Worm (Caenorhabditis elegans): Measurements from ENCODE around the gene F36F12.7.

Gene F36F12.7

DNA sequence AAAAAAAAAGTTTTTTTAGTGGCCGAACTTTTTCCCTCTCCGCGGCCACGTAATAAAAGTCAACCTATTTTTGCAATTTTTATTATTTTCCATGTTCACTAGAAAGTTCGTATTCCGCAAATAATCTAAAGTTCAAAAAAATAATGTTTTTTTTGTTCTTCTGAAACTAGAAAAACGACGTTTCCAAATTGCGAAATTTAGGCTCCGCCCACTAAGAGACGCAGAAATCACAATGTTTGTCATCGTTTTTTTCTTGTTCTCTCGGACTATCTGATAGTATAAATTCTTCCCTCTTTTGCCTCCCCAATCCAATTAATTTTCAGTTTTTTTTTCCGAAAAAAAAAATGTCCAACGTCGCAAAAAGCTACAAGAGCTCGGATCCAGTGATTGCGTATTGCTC, 41.8 kb upstream of the F36F12.7 start, which contains the start of gene comt-3:
comt-3 (plus strand) TSS at position 214 of the 400 bp plus-strand sequence.
- TF ChIP-seq scrt-1 (GFP tag; IDR thresholded peaks at IDR 0.05) (no peak), B0310.2 (tag; optimal IDR thresholded peaks at IDR 0.05) (no peak), tra-4 (tag; optimal IDR thresholded peaks at IDR 0.05) (no peak), ceh-36 (tag; optimal IDR thresholded peaks at IDR 0.05) (no peak), aly-1 (tag; optimal IDR thresholded peaks at IDR 0.05) (no peak), hnd-1 (tag; optimal IDR thresholded peaks at IDR 0.05) (no peak), hmg-4 (GFP tag; optimal IDR thresholded peaks at IDR 0.05) (no peak), tbx-37 (GFP tag; conservative IDR thresholded peaks at IDR 0.05) (no peak), ama-1 (optimal IDR thresholded peaks at IDR 0.05) (no peak), ceh-13 (GFP tag; optimal IDR thresholded peaks at IDR 0.05) (no peak), pes-1 (GFP tag; IDR thresholded peaks at IDR 0.05) (no peak), sea-1 (GFP tag; conservative IDR thresholded peaks at IDR 0.05) (no peak), F13C5.2 (tag; optimal IDR thresholded peaks at IDR 0.05) (no peak), ets-7 (tag; optimal IDR thresholded peaks at IDR 0.05) (no peak), flt-1 (GFP tag; IDR thresholded peaks at IDR 0.05) (no peak), tbx-11 (GFP tag; IDR thresholded peaks at IDR 0.05) (no peak)

- TF ChIP-seq ceh-36 (tag; optimal IDR thresholded peaks at IDR 0.05): no peak
- no peak for TF ChIP-seq F13C5.2 (tag; optimal IDR thresholded peaks at IDR 0.05)
- no peak for TF ChIP-seq hmg-4 (GFP tag; optimal IDR thresholded peaks at IDR 0.05)
- no peak for TF ChIP-seq scrt-1 (GFP tag; IDR thresholded peaks at IDR 0.05)
- TF ChIP-seq tra-4 (tag; optimal IDR thresholded peaks at IDR 0.05): no peak
- no peak for TF ChIP-seq hnd-1 (tag; optimal IDR thresholded peaks at IDR 0.05)
- TF ChIP-seq flt-1 (GFP tag; IDR thresholded peaks at IDR 0.05): no peak
- TF ChIP-seq ama-1 (optimal IDR thresholded peaks at IDR 0.05): no peak
- no peak for TF ChIP-seq pes-1 (GFP tag; IDR thresholded peaks at IDR 0.05)
- TF ChIP-seq tbx-37 (GFP tag; conservative IDR thresholded peaks at IDR 0.05): no peak
- TF ChIP-seq ets-7 (tag; optimal IDR thresholded peaks at IDR 0.05): no peak
- no peak for TF ChIP-seq aly-1 (tag; optimal IDR thresholded peaks at IDR 0.05)
- no peak for TF ChIP-seq B0310.2 (tag; optimal IDR thresholded peaks at IDR 0.05)
- no peak for TF ChIP-seq hmbx-1 (tag; optimal IDR thresholded peaks at IDR 0.05)
- no peak for TF ChIP-seq ceh-13 (GFP tag; optimal IDR thresholded peaks at IDR 0.05)
- TF ChIP-seq tbx-11 (GFP tag; IDR thresholded peaks at IDR 0.05): no peak
- TF ChIP-seq sea-1 (GFP tag; conservative IDR thresholded peaks at IDR 0.05): no peak
Observed at ce11 chrV:2066780-2067179, 32.4 kb upstream of the F36F12.7 start, which contains the start of gene nhr-86. nhr-86 (minus strand) TSS chrV:2066850.

- TF ChIP-seq F13C5.2 (tag; optimal IDR thresholded peaks at IDR 0.05) (no peak), ceh-13 (GFP tag; optimal IDR thresholded peaks at IDR 0.05) (no peak), tbx-11 (GFP tag; IDR thresholded peaks at IDR 0.05) (no peak), hnd-1 (tag; optimal IDR thresholded peaks at IDR 0.05) (no peak), hmbx-1 (tag; optimal IDR thresholded peaks at IDR 0.05) (no peak), pes-1 (GFP tag; IDR thresholded peaks at IDR 0.05) (no peak), ama-1 (optimal IDR thresholded peaks at IDR 0.05) (no peak), aly-1 (tag; optimal IDR thresholded peaks at IDR 0.05) (no peak), hmg-4 (GFP tag; optimal IDR thresholded peaks at IDR 0.05) (no peak), ceh-36 (tag; optimal IDR thresholded peaks at IDR 0.05) (no peak), tbx-37 (GFP tag; conservative IDR thresholded peaks at IDR 0.05) (no peak), ets-7 (tag; optimal IDR thresholded peaks at IDR 0.05) (no peak), sea-1 (GFP tag; conservative IDR thresholded peaks at IDR 0.05) (no peak)
Observed at ce11 chrV:2067419-2067818, 31.7 kb upstream of the F36F12.7 start.

- TF ChIP-seq hmg-4 (GFP tag; optimal IDR thresholded peaks at IDR 0.05) (no peak), ets-7 (tag; optimal IDR thresholded peaks at IDR 0.05) (no peak), hnd-1 (tag; optimal IDR thresholded peaks at IDR 0.05) (no peak), ceh-13 (GFP tag; optimal IDR thresholded peaks at IDR 0.05) (no peak), F13C5.2 (tag; optimal IDR thresholded peaks at IDR 0.05) (no peak), flt-1 (GFP tag; IDR thresholded peaks at IDR 0.05) (no peak), B0310.2 (tag; optimal IDR thresholded peaks at IDR 0.05) (no peak)
Observed at ce11 chrV:2067985-2068499, 31.1 kb upstream of the F36F12.7 start, which contains the start of gene lbp-9. lbp-9 (plus strand) TSS chrV:2068449.

DNA sequence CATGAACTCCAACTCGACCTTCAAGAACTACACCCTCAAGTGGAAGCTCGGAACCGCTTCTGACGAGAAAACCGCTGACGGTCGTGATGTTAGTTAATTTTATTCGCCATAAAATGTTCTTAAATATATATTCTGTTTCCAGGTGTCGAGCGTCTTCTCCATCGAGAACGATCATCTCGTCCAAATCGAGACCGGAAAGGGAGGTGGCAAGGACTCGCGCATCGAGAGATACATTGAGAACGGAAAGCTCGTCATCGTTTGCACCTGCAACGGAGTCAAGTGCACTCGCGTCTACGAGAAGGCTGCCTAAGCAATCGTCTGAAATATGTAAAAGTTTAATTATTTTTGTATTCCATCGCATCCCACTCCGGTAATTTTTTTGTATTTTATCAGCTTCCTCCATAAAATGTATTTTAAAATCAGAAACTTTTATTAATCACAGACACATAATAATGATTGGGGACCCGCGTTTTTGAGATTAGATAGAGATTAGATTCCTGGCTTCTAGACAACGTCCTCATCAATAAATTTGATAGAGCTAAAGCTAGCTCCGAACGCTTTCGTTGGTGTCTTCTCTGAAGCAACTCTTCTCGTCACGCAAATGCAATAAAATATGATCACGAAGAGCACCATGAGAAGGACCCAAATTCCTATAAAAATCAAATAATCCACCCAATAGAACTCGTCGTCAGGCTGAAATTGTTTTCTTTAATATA, 30.3 kb upstream of the F36F12.7 start:
- TF ChIP-seq flt-1 (GFP tag; IDR thresholded peaks at IDR 0.05) (no peak), tbx-11 (GFP tag; IDR thresholded peaks at IDR 0.05) (no peak), B0310.2 (tag; optimal IDR thresholded peaks at IDR 0.05) (no peak), ama-1 (optimal IDR thresholded peaks at IDR 0.05) (no peak)

ce11 chrV:2072807-2073206, 26.3 kb upstream of the F36F12.7 start, which contains the start of gene Y40B10A.9:
Y40B10A.9 (minus strand) TSS chrV:2072907.
- TF ChIP-seq ets-7 (tag; optimal IDR thresholded peaks at IDR 0.05): no peak
- TF ChIP-seq aly-1 (tag; optimal IDR thresholded peaks at IDR 0.05): no peak
- TF ChIP-seq pes-1 (GFP tag; IDR thresholded peaks at IDR 0.05): no peak
- no peak for TF ChIP-seq tbx-11 (GFP tag; IDR thresholded peaks at IDR 0.05)
- no peak for TF ChIP-seq hnd-1 (tag; optimal IDR thresholded peaks at IDR 0.05)
- TF ChIP-seq B0310.2 (tag; optimal IDR thresholded peaks at IDR 0.05): no peak

DNA sequence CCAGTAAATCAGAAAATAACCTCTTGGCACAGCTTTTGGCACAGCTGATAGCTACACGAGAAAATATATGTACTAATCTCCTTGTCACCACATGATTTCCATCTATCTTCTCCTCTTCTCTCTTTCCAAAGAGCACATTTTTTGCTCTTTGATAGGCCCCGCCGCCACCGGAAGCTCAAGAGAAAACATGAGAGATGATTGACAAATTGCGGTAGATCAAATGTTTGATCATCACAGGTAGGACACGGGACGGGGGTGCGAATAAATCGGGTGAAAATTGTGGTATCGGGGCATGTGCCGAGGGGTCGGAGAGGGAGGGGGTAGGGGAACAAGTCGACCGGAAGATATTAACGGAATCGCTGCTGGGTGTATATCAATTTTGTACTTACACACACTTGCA, 23.1 kb upstream of the F36F12.7 start:
- TF ChIP-seq flt-1 (GFP tag; IDR thresholded peaks at IDR 0.05): no peak
- no peak for TF ChIP-seq scrt-1 (GFP tag; IDR thresholded peaks at IDR 0.05)
- TF ChIP-seq pes-1 (GFP tag; IDR thresholded peaks at IDR 0.05): no peak
- no peak for TF ChIP-seq tbx-37 (GFP tag; conservative IDR thresholded peaks at IDR 0.05)

ce11 chrV:2081269-2081668, 17.9 kb upstream of the F36F12.7 start:
- no peak for TF ChIP-seq sea-1 (GFP tag; conservative IDR thresholded peaks at IDR 0.05)
- no peak for TF ChIP-seq hnd-1 (tag; optimal IDR thresholded peaks at IDR 0.05)
- no peak for TF ChIP-seq ceh-13 (GFP tag; optimal IDR thresholded peaks at IDR 0.05)
- TF ChIP-seq tra-4 (tag; optimal IDR thresholded peaks at IDR 0.05): no peak
- TF ChIP-seq flt-1 (GFP tag; IDR thresholded peaks at IDR 0.05): no peak
- no peak for TF ChIP-seq tbx-11 (GFP tag; IDR thresholded peaks at IDR 0.05)
- TF ChIP-seq aly-1 (tag; optimal IDR thresholded peaks at IDR 0.05): no peak
- TF ChIP-seq ceh-36 (tag; optimal IDR thresholded peaks at IDR 0.05): no peak
- no peak for TF ChIP-seq ets-7 (tag; optimal IDR thresholded peaks at IDR 0.05)
- no peak for TF ChIP-seq hmbx-1 (tag; optimal IDR thresholded peaks at IDR 0.05)
- TF ChIP-seq scrt-1 (GFP tag; IDR thresholded peaks at IDR 0.05): no peak
- TF ChIP-seq ama-1 (optimal IDR thresholded peaks at IDR 0.05): no peak
- no peak for TF ChIP-seq tbx-37 (GFP tag; conservative IDR thresholded peaks at IDR 0.05)
- TF ChIP-seq B0310.2 (tag; optimal IDR thresholded peaks at IDR 0.05): no peak
- TF ChIP-seq pes-1 (GFP tag; IDR thresholded peaks at IDR 0.05): no peak
- no peak for TF ChIP-seq hmg-4 (GFP tag; optimal IDR thresholded peaks at IDR 0.05)
- TF ChIP-seq F13C5.2 (tag; optimal IDR thresholded peaks at IDR 0.05): no peak

Data from whole organism, early embryonic.